Fruit fly (Drosophila melanogaster): ENCODE results near the gene Cnx99A.
A peak's percentile ranks its signal among the peaks of the same experiment; 100 is the strongest.

The Cnx99A gene

DNA sequence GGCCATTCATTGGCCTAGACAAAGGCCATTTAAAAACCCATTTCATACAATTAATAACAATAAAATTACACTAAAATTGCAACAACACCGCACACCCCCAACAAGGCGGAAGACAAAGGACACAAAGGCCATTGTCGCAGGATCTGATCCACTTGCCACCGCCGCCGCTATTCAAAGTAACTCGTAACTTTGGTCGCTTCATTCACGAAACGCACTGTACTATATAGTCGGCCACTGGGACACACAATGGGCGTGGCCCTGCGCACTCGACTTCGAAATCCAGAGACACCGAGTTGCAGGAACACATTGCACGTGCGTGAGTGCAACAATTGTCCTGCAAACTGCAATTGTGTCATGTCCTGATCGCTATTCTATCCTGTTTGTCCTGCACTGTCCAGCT is 26.0 kb downstream of the Cnx99A start:
- TF ChIP-seq Abd-B (GFP tag; optimal IDR thresholded peaks at IDR 0.05) (no peak), br (GFP tag; optimal IDR thresholded peaks at IDR 0.05) (no peak), sv (GFP tag; optimal IDR thresholded peaks at IDR 0.05) (no peak), Hr83 (GFP tag; optimal IDR thresholded peaks at IDR 0.05; ENCODE audit: poor library complexity, severe bottlenecking) (no peak), OdsH (GFP tag; optimal IDR thresholded peaks at IDR 0.05) (no peak), GATAd (GFP tag; optimal IDR thresholded peaks at IDR 0.05) (no peak), tai (GFP tag; optimal IDR thresholded peaks at IDR 0.05) (no peak), Sp1 (GFP tag; optimal IDR thresholded peaks at IDR 0.05) (no peak), foxo (GFP tag; optimal IDR thresholded peaks at IDR 0.05) (no peak), N (GFP tag; optimal IDR thresholded peaks at IDR 0.05) (no peak), dmrt93B (GFP tag; optimal IDR thresholded peaks at IDR 0.05) (no peak)

dm6 chr3R:29291932-29292331 is 27.5 kb downstream of the Cnx99A start:
- TF ChIP-seq Sp1 (GFP tag; optimal IDR thresholded peaks at IDR 0.05) (no peak), lola (GFP tag; optimal IDR thresholded peaks at IDR 0.05) (no peak), CrebA (GFP tag; optimal IDR thresholded peaks at IDR 0.05; ENCODE audit: borderline replicate concordance) (no peak), Abd-B (GFP tag; optimal IDR thresholded peaks at IDR 0.05) (no peak), rgr (GFP tag; optimal IDR thresholded peaks at IDR 0.05) (no peak), Hr83 (GFP tag; optimal IDR thresholded peaks at IDR 0.05; ENCODE audit: poor library complexity, severe bottlenecking) (no peak), Mio (GFP tag; optimal IDR thresholded peaks at IDR 0.05) (no peak), CG32264 (GFP tag; optimal IDR thresholded peaks at IDR 0.05) (no peak), Hnf4 (GFP tag; optimal IDR thresholded peaks at IDR 0.05) (no peak), CG9705 (GFP tag; optimal IDR thresholded peaks at IDR 0.05) (no peak), pan (optimal IDR thresholded peaks at IDR 0.05) (no peak), woc (GFP tag; optimal IDR thresholded peaks at IDR 0.05) (no peak), psq (GFP tag; optimal IDR thresholded peaks at IDR 0.05) (no peak), Hr78 (GFP tag; optimal IDR thresholded peaks at IDR 0.05) (no peak), fru (GFP tag; optimal IDR thresholded peaks at IDR 0.05) (no peak), h (GFP tag; optimal IDR thresholded peaks at IDR 0.05) (no peak), Dif (GFP tag; optimal IDR thresholded peaks at IDR 0.05; ENCODE audit: partially characterized antibody) (no peak)

- TF ChIP-seq Hr83 (GFP tag; optimal IDR thresholded peaks at IDR 0.05; ENCODE audit: poor library complexity, severe bottlenecking) (no peak), dmrt93B (GFP tag; optimal IDR thresholded peaks at IDR 0.05) (peak; percentile 4), Dfd (GFP tag; optimal IDR thresholded peaks at IDR 0.05) (no peak), h (GFP tag; optimal IDR thresholded peaks at IDR 0.05) (peak; percentile 63), Abd-B (GFP tag; optimal IDR thresholded peaks at IDR 0.05) (no peak), fru (GFP tag; optimal IDR thresholded peaks at IDR 0.05) (peak; percentile 42), foxo (GFP tag; optimal IDR thresholded peaks at IDR 0.05) (peak in 1 of 2 experiments; percentile 59), CG9705 (GFP tag; optimal IDR thresholded peaks at IDR 0.05) (no peak), HLH106 (tag; optimal IDR thresholded peaks at IDR 0.05) (peak; percentile 41), Hnf4 (GFP tag; optimal IDR thresholded peaks at IDR 0.05) (peak; percentile 3)
These were observed 28.6 kb downstream of the Cnx99A start for dm6 chr3R:29290588-29291530.

DNA sequence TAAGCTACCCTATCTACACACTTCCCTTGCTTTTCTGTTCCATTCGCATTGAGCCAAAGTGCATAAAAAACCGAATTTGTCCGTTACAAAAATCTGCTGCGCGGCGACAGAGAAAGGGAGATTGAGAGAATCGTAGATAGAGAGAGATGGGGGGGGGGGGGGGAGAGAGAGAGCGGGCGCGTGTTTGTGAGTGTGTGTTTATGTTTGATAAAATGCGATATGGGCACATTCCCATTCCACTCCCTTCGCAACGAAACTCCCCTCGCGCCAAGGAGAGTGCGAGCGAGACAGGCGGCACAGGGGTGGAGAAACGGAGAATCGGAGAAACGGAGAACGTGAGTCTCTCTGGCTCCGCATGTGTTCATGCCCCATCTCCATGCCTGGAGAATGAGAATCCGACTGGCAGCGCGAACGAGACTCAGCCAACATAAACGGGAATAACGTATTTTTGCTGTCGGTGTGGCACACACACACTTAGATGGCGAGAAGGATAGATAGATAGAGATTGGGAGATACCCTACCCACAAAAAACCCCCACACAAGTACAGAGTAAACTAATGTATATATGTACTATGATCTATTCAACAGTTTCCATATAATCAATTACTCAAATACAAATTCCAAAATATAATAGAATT is 32.0 kb downstream of the Cnx99A start:
- peak; percentile 83 for TF ChIP-seq psq (GFP tag; optimal IDR thresholded peaks at IDR 0.05)
- no peak for TF ChIP-seq Rel (GFP tag; optimal IDR thresholded peaks at IDR 0.05)
- peak; percentile 5 for TF ChIP-seq Rel (tag; optimal IDR thresholded peaks at IDR 0.05)
- TF ChIP-seq Dif (GFP tag; optimal IDR thresholded peaks at IDR 0.05; ENCODE audit: partially characterized antibody), result no peak
- TF ChIP-seq N (GFP tag; optimal IDR thresholded peaks at IDR 0.05), result no peak

- TF ChIP-seq OdsH (GFP tag; optimal IDR thresholded peaks at IDR 0.05) (peak; percentile 54), CrebA (GFP tag; optimal IDR thresholded peaks at IDR 0.05; ENCODE audit: borderline replicate concordance) (no peak), fru (GFP tag; optimal IDR thresholded peaks at IDR 0.05) (peak; percentile 8), Abd-B (GFP tag; optimal IDR thresholded peaks at IDR 0.05) (no peak), psq (GFP tag; optimal IDR thresholded peaks at IDR 0.05) (peak; percentile 2), Jra (GFP tag; optimal IDR thresholded peaks at IDR 0.05) (no peak), Hnf4 (GFP tag; optimal IDR thresholded peaks at IDR 0.05) (peak; percentile 0), ey (GFP tag; optimal IDR thresholded peaks at IDR 0.05) (peak; percentile 47), CG9705 (GFP tag; optimal IDR thresholded peaks at IDR 0.05) (no peak), dsf (GFP tag; optimal IDR thresholded peaks at IDR 0.05; ENCODE audit: borderline replicate concordance) (no peak), woc (GFP tag; optimal IDR thresholded peaks at IDR 0.05) (peak; percentile 88), Dif (GFP tag; optimal IDR thresholded peaks at IDR 0.05; ENCODE audit: partially characterized antibody) (no peak), usp (GFP tag; optimal IDR thresholded peaks at IDR 0.05) (no peak), Sp1 (GFP tag; optimal IDR thresholded peaks at IDR 0.05) (peak; percentile 3), Mio (GFP tag; optimal IDR thresholded peaks at IDR 0.05) (no peak), dl (GFP tag; optimal IDR thresholded peaks at IDR 0.05; ENCODE audit: insufficient read depth in 1 of 2, partially characterized antibody in 2 of 2) (no peak), rgr (GFP tag; optimal IDR thresholded peaks at IDR 0.05) (peak; percentile 13), HLH106 (tag; optimal IDR thresholded peaks at IDR 0.05) (peak; percentile 25), foxo (GFP tag; optimal IDR thresholded peaks at IDR 0.05) (peak in 1 of 2 experiments; percentile 47), Vsx2 (GFP tag; optimal IDR thresholded peaks at IDR 0.05; ENCODE audit: partially characterized antibody) (no peak), sv (GFP tag; optimal IDR thresholded peaks at IDR 0.05) (no peak), dmrt93B (GFP tag; optimal IDR thresholded peaks at IDR 0.05) (no peak), h (GFP tag; optimal IDR thresholded peaks at IDR 0.05) (peak; percentile 26), tai (GFP tag; optimal IDR thresholded peaks at IDR 0.05) (no peak)
These were observed 35.1 kb downstream of the Cnx99A start for dm6 chr3R:29284315-29284714.

All from whole organism, wandering third instar larva.